5 fruit fly cellular contexts compared by ENCODE assay signal in genomic region chr3R:25069569-25069968, dm6.
A peak's percentile ranks its signal among the peaks of the same experiment; 100 is the strongest.
TF ChIP-seq lines count a peak whose summit lies in the region.

Gene Stt3B (minus strand): TSS chr3R:25069637.
Gene CG11839 (plus strand): TSS chr3R:25069927.

- no peak for TF ChIP-seq CTCF in whole organism, embryonic (GFP tag; optimal IDR thresholded peaks at IDR 0.05; lab: Kevin White, UChicago)

TF ChIP-seq in whole organism, adult, 20 proteins besides CTCF, POLR2A, EP300 and RAD21 (continues in another document):
- peak; percentile 88 for TF ChIP-seq toe (GFP tag; optimal IDR thresholded peaks at IDR 0.05; lab: Kevin White, UChicago)
- TF ChIP-seq bab1 (GFP tag; optimal IDR thresholded peaks at IDR 0.05; lab: Kevin White, UChicago), result peak; percentile 84
- TF ChIP-seq tj (GFP tag; optimal IDR thresholded peaks at IDR 0.05; lab: Kevin White, UChicago), result peak; percentile 56
- TF ChIP-seq CG14711 (tag; optimal IDR thresholded peaks at IDR 0.05; lab: Kevin White, UChicago), result peak; percentile 69
- no peak for TF ChIP-seq cnc (optimal IDR thresholded peaks at IDR 0.05; lab: Kevin White, UChicago)
- TF ChIP-seq pad (GFP tag; optimal IDR thresholded peaks at IDR 0.05; lab: Kevin White, UChicago), result peak; percentile 46
- TF ChIP-seq CG5204 (GFP tag; optimal IDR thresholded peaks at IDR 0.05; lab: Kevin White, UChicago), result no peak
- TF ChIP-seq ovo (GFP tag; optimal IDR thresholded peaks at IDR 0.05; lab: Kevin White, UChicago), result peak; percentile 45
- TF ChIP-seq Crg-1 (GFP tag; optimal IDR thresholded peaks at IDR 0.05; lab: Kevin White, UChicago), result peak; percentile 45
- peak; percentile 51 for TF ChIP-seq Clk (GFP tag; optimal IDR thresholded peaks at IDR 0.05; lab: Kevin White, UChicago)
- TF ChIP-seq CG33017 (tag; optimal IDR thresholded peaks at IDR 0.05; lab: Kevin White, UChicago), result peak; percentile 48
- TF ChIP-seq CG12768 (GFP tag; optimal IDR thresholded peaks at IDR 0.05; lab: Kevin White, UChicago), result peak; percentile 33
- TF ChIP-seq Mnt (GFP tag; optimal IDR thresholded peaks at IDR 0.05; lab: Kevin White, UChicago), result peak; percentile 82
- no peak for TF ChIP-seq cic (GFP tag; optimal IDR thresholded peaks at IDR 0.05; lab: Kevin White, UChicago)
- peak; percentile 77 for TF ChIP-seq CG11617 (GFP tag; optimal IDR thresholded peaks at IDR 0.05; lab: Kevin White, UChicago)
- TF ChIP-seq kay (GFP tag; lab: Kevin White, UChicago; ENCODE audit: borderline replicate concordance), result no peak
- no peak for TF ChIP-seq Hr96 (GFP tag; optimal IDR thresholded peaks at IDR 0.05; lab: Kevin White, UChicago)
- TF ChIP-seq CG7045 (GFP tag; optimal IDR thresholded peaks at IDR 0.05; lab: Kevin White, UChicago), result peak; percentile 54

TF ChIP-seq in whole organism, embryonic, 481 proteins besides CTCF, POLR2A, EP300 and RAD21 (continues in another document):
- TF ChIP-seq Rfx (GFP tag; IDR thresholded peaks at IDR 0.05; lab: Robert Waterston, UW), result peak; percentile 82; the same call in 1 of the 2 replicates
- TF ChIP-seq HmgD (GFP tag; optimal IDR thresholded peaks at IDR 0.05; lab: Kevin White, UChicago), result peak; percentile 85
- TF ChIP-seq Doc3 (GFP tag; IDR thresholded peaks at IDR 0.05; lab: Robert Waterston, UW; ENCODE audit: partially characterized antibody), result peak; percentile 94
- peak; percentile 49 for TF ChIP-seq repo (GFP tag; optimal IDR thresholded peaks at IDR 0.05; lab: Kevin White, UChicago)
- peak; percentile 17; the same call in 1 of the 3 replicates for TF ChIP-seq CG2889 (GFP tag; IDR thresholded peaks at IDR 0.05; lab: Robert Waterston, UW)
- TF ChIP-seq CG4730 (GFP tag; IDR thresholded peaks at IDR 0.05; lab: Robert Waterston, UW), result peak; percentile 46; the same call in 1 of the 2 replicates
- peak; percentile 80 to 82 for TF ChIP-seq dpn (GFP tag; optimal IDR thresholded peaks at IDR 0.05; lab: Kevin White, UChicago)
- TF ChIP-seq org-1 (GFP tag; optimal IDR thresholded peaks at IDR 0.05; lab: Kevin White, UChicago), result no peak
- no peak for TF ChIP-seq CG17385 (GFP tag; optimal IDR thresholded peaks at IDR 0.05; lab: Kevin White, UChicago)
- peak; percentile 62 for TF ChIP-seq fd3F (GFP tag; optimal IDR thresholded peaks at IDR 0.05; lab: Kevin White, UChicago)
- peak; percentile 67 for TF ChIP-seq CG4282 (GFP tag; optimal IDR thresholded peaks at IDR 0.05; lab: Kevin White, UChicago)
- peak; percentile 49 for TF ChIP-seq CG16863 (GFP tag; optimal IDR thresholded peaks at IDR 0.05; lab: Kevin White, UChicago)
- no peak for TF ChIP-seq C15 (GFP tag; IDR thresholded peaks at IDR 0.05; lab: Robert Waterston, UW)
- peak; percentile 89; the same call in 1 of the 2 replicates for TF ChIP-seq CG42726 (GFP tag; IDR thresholded peaks at IDR 0.05; lab: Robert Waterston, UW; ENCODE audit: partially characterized antibody)
- TF ChIP-seq CG9609 (GFP tag; optimal IDR thresholded peaks at IDR 0.05; lab: Kevin White, UChicago), result peak; percentile 74
- TF ChIP-seq luna (GFP tag; optimal IDR thresholded peaks at IDR 0.05; lab: Kevin White, UChicago), result peak; percentile 25
- no peak for TF ChIP-seq Hr78 (GFP tag; optimal IDR thresholded peaks at IDR 0.05; lab: Kevin White, UChicago)

TF ChIP-seq in whole organism, prepupa, 60 proteins besides CTCF, POLR2A, EP300 and RAD21:
- TF ChIP-seq CG1621 (tag; optimal IDR thresholded peaks at IDR 0.05; lab: Kevin White, UChicago) (peak; percentile 73), CG10631 (GFP tag; optimal IDR thresholded peaks at IDR 0.05; lab: Kevin White, UChicago) (peak; percentile 72), Hr38 (GFP tag; optimal IDR thresholded peaks at IDR 0.05; lab: Kevin White, UChicago) (peak; percentile 10), lz (GFP tag; optimal IDR thresholded peaks at IDR 0.05; lab: Kevin White, UChicago) (peak; percentile 81), CG11902 (GFP tag; optimal IDR thresholded peaks at IDR 0.05; lab: Kevin White, UChicago) (peak; percentile 32), Eip93F (GFP tag; optimal IDR thresholded peaks at IDR 0.05; lab: Kevin White, UChicago) (no peak), esn (GFP tag; optimal IDR thresholded peaks at IDR 0.05; lab: Kevin White, UChicago) (peak; percentile 77), Hr4 (GFP tag; optimal IDR thresholded peaks at IDR 0.05; lab: Kevin White, UChicago) (no peak), fd85E (GFP tag; optimal IDR thresholded peaks at IDR 0.05; lab: Kevin White, UChicago) (no peak), cyc (GFP tag; optimal IDR thresholded peaks at IDR 0.05; lab: Kevin White, UChicago) (peak; percentile 79), Sox15 (GFP tag; optimal IDR thresholded peaks at IDR 0.05; lab: Kevin White, UChicago) (peak; percentile 42), CG8632 (GFP tag; optimal IDR thresholded peaks at IDR 0.05; lab: Kevin White, UChicago) (peak; percentile 43), CG15336 (GFP tag; IDR thresholded peaks at IDR 0.05; lab: Robert Waterston, UW) (peak; percentile 48; the same call in 1 of the 2 replicates), CG4318 (GFP tag; optimal IDR thresholded peaks at IDR 0.05; lab: Kevin White, UChicago) (no peak), CG3032 (tag; optimal IDR thresholded peaks at IDR 0.05; lab: Kevin White, UChicago) (peak; percentile 67), Sox102F (GFP tag; optimal IDR thresholded peaks at IDR 0.05; lab: Kevin White, UChicago) (no peak), fkh (GFP tag; optimal IDR thresholded peaks at IDR 0.05; lab: Kevin White, UChicago) (peak; percentile 64), CG31627 (GFP tag; optimal IDR thresholded peaks at IDR 0.05; lab: Kevin White, UChicago) (peak; percentile 85), topi (GFP tag; optimal IDR thresholded peaks at IDR 0.05; lab: Kevin White, UChicago) (no peak)

TF ChIP-seq in whole organism, pupa, 21 proteins besides CTCF, POLR2A, EP300 and RAD21:
- TF ChIP-seq Ets98B (GFP tag; IDR thresholded peaks at IDR 0.05; lab: Robert Waterston, UW) (no peak), CG14655 (GFP tag; optimal IDR thresholded peaks at IDR 0.05; lab: Kevin White, UChicago) (no peak), EcR (GFP tag; optimal IDR thresholded peaks at IDR 0.05; lab: Kevin White, UChicago) (no peak), CG34367 (tag; optimal IDR thresholded peaks at IDR 0.05; lab: Kevin White, UChicago) (no peak), CG4496 (GFP tag; IDR thresholded peaks at IDR 0.05; lab: Robert Waterston, UW) (no peak; the same call in 2 of the 3 replicates), CG12605 (GFP tag; IDR thresholded peaks at IDR 0.05; lab: Robert Waterston, UW) (no peak), Pif1B (GFP tag; optimal IDR thresholded peaks at IDR 0.05; lab: Kevin White, UChicago) (no peak), CG32121 (GFP tag; IDR thresholded peaks at IDR 0.05; lab: Robert Waterston, UW) (peak; percentile 42; the same call in 1 of the 2 replicates), CG9948 (tag; optimal IDR thresholded peaks at IDR 0.05; lab: Kevin White, UChicago) (no peak), CG17806 (tag; optimal IDR thresholded peaks at IDR 0.05; lab: Kevin White, UChicago) (peak; percentile 28), Pif1A (GFP tag; optimal IDR thresholded peaks at IDR 0.05; lab: Kevin White, UChicago) (no peak), CG8159 (tag; optimal IDR thresholded peaks at IDR 0.05; lab: Kevin White, UChicago) (no peak), CG13204 (GFP tag; optimal IDR thresholded peaks at IDR 0.05; lab: Kevin White, UChicago) (no peak), D1 (tag; optimal IDR thresholded peaks at IDR 0.05; lab: Kevin White, UChicago) (no peak), CG10348 (GFP tag; IDR thresholded peaks at IDR 0.05; lab: Robert Waterston, UW) (no peak), gl (tag; optimal IDR thresholded peaks at IDR 0.05; lab: Kevin White, UChicago) (no peak), fd96Ca (GFP tag; IDR thresholded peaks at IDR 0.05; lab: Robert Waterston, UW) (no peak), rn (GFP tag; IDR thresholded peaks at IDR 0.05; lab: Robert Waterston, UW) (no peak), CG8301 (tag; optimal IDR thresholded peaks at IDR 0.05; lab: Kevin White, UChicago) (no peak), CG15710 (tag; optimal IDR thresholded peaks at IDR 0.05; lab: Kevin White, UChicago) (peak; percentile 53), Snoo (tag; optimal IDR thresholded peaks at IDR 0.05; lab: Kevin White, UChicago) (peak; percentile 21)

TF ChIP-seq in whole organism, wandering third instar larva, 38 proteins besides CTCF, POLR2A, EP300 and RAD21 (continues in another document):
- TF ChIP-seq N (GFP tag; optimal IDR thresholded peaks at IDR 0.05; lab: Kevin White, UChicago) (no peak), Dfd (GFP tag; optimal IDR thresholded peaks at IDR 0.05; lab: Kevin White, UChicago) (no peak), dsf (GFP tag; optimal IDR thresholded peaks at IDR 0.05; lab: Kevin White, UChicago; ENCODE audit: borderline replicate concordance) (peak; percentile 84), sage (GFP tag; optimal IDR thresholded peaks at IDR 0.05; lab: Kevin White, UChicago) (peak; percentile 2), pan (optimal IDR thresholded peaks at IDR 0.05; lab: Kevin White, UChicago) (no peak), dl (GFP tag; optimal IDR thresholded peaks at IDR 0.05; lab: Kevin White, UChicago; ENCODE audit: insufficient read depth in 1 of 2, partially characterized antibody in 2 of 2) (no peak), rgr (GFP tag; optimal IDR thresholded peaks at IDR 0.05; lab: Kevin White, UChicago) (no peak), Sp1 (GFP tag; optimal IDR thresholded peaks at IDR 0.05; lab: Kevin White, UChicago) (no peak), brk (GFP tag; optimal IDR thresholded peaks at IDR 0.05; lab: Kevin White, UChicago) (no peak), foxo (GFP tag; optimal IDR thresholded peaks at IDR 0.05; lab: Kevin White, UChicago) (peak in 1 of 2 experiments; percentile 84), jim (GFP tag; optimal IDR thresholded peaks at IDR 0.05; lab: Kevin White, UChicago) (no peak), CG32264 (GFP tag; optimal IDR thresholded peaks at IDR 0.05; lab: Kevin White, UChicago) (peak; percentile 1), h (GFP tag; optimal IDR thresholded peaks at IDR 0.05; lab: Kevin White, UChicago) (peak; percentile 85), Rel (GFP tag; optimal IDR thresholded peaks at IDR 0.05; lab: Kevin White, UChicago) (no peak), Rel (tag; optimal IDR thresholded peaks at IDR 0.05; lab: Kevin White, UChicago) (peak; percentile 61), lola (GFP tag; optimal IDR thresholded peaks at IDR 0.05; lab: Kevin White, UChicago) (no peak), tai (GFP tag; optimal IDR thresholded peaks at IDR 0.05; lab: Kevin White, UChicago) (no peak), Hnf4 (GFP tag; optimal IDR thresholded peaks at IDR 0.05; lab: Kevin White, UChicago) (peak; percentile 89), fru (GFP tag; optimal IDR thresholded peaks at IDR 0.05; lab: Kevin White, UChicago) (no peak), Hr78 (GFP tag; optimal IDR thresholded peaks at IDR 0.05; lab: Kevin White, UChicago) (no peak), dmrt93B (GFP tag; optimal IDR thresholded peaks at IDR 0.05; lab: Kevin White, UChicago) (no peak), Abd-B (GFP tag; optimal IDR thresholded peaks at IDR 0.05; lab: Kevin White, UChicago) (no peak), HLH106 (tag; optimal IDR thresholded peaks at IDR 0.05; lab: Kevin White, UChicago) (peak; percentile 83), Hr83 (GFP tag; optimal IDR thresholded peaks at IDR 0.05; lab: Kevin White, UChicago; ENCODE audit: poor library complexity, severe bottlenecking) (peak; percentile 29), OdsH (GFP tag; optimal IDR thresholded peaks at IDR 0.05; lab: Kevin White, UChicago) (peak; percentile 75)
